Fruit fly (Drosophila melanogaster) whole organism, embryonic: ENCODE results near the gene CG8326.

Experiments
- Ada2b ChIP-seq: fragments of 200-800 bp; sonication (Bioruptor generic); IDR thresholded peaks from 2 replicates; pipeline ENCODE4 v1.3.6; 2022; ENCODE audit warnings: missing biosample characterization, missing genetic modification characterization
- Adf1 ChIP-seq: fragments of 200-800 bp; sonication (Bioruptor generic); IDR thresholded peaks from 2 replicates; pipeline ENCODE4 v1.3.6; 2022; ENCODE audit warnings: missing biosample characterization, missing genetic modification characterization
- BEAF-32 ChIP-seq: fragments of 200-800 bp; sonication (Bioruptor generic); optimal IDR thresholded peaks from 3 replicates; lab custom pipeline; 2017; ENCODE audit warnings: missing biosample characterization, missing genetic modification characterization, mild to moderate bottlenecking, moderate library complexity, missing genetic modification reagents
- CG11696 ChIP-seq: fragments of 200-800 bp; sonication (Bioruptor generic); IDR thresholded peaks from 2 replicates; pipeline ENCODE4 v1.3.6; 2022; ENCODE audit warnings: missing biosample characterization, missing genetic modification characterization
- CG13624 ChIP-seq: fragments of 200-800 bp; sonication (Bioruptor generic); optimal IDR thresholded peaks from 2 replicates; lab custom pipeline; 2016; ENCODE audit warnings: missing biosample characterization, missing genetic modification characterization
- CG14050 ChIP-seq: fragments of 200-800 bp; sonication (Bioruptor generic); IDR thresholded peaks from 3 replicates; pipeline ENCODE4 v1.3.6; 2022; ENCODE audit warnings: missing biosample characterization, missing genetic modification characterization
- CG15073 ChIP-seq: fragments of 200-800 bp; sonication (Bioruptor generic); optimal IDR thresholded peaks from 2 replicates; lab custom pipeline; 2016; ENCODE audit warnings: missing biosample characterization, missing genetic modification characterization
- CG16815 ChIP-seq: fragments of 200-800 bp; sonication (Bioruptor generic); optimal IDR thresholded peaks from 3 replicates; lab custom pipeline; 2017; ENCODE audit warnings: missing biosample characterization, mild to moderate bottlenecking, missing genetic modification characterization
- CG17186 ChIP-seq: fragments of 200-800 bp; sonication (Bioruptor generic); optimal IDR thresholded peaks from 3 replicates; lab custom pipeline; 2017; ENCODE audit warnings: missing biosample characterization, missing genetic modification reagents, missing genetic modification characterization
- CG18476 ChIP-seq: fragments of 200-800 bp; sonication (Bioruptor generic); optimal IDR thresholded peaks from 2 replicates; lab custom pipeline; 2016; ENCODE audit warnings: missing biosample characterization, mild to moderate bottlenecking, missing genetic modification characterization
- CG18599 ChIP-seq: fragments of 200-800 bp; sonication (Bioruptor generic); optimal IDR thresholded peaks from 3 replicates; lab custom pipeline; 2017; ENCODE audit warnings: missing biosample characterization, missing genetic modification characterization, mild to moderate bottlenecking, moderate library complexity, missing genetic modification reagents
- CG30431 ChIP-seq: fragments of 200-800 bp; sonication (Bioruptor generic); optimal IDR thresholded peaks from 2 replicates; lab custom pipeline; 2017; ENCODE audit warnings: missing biosample characterization, missing genetic modification characterization
- CG3726 ChIP-seq: fragments of 200-800 bp; sonication (Bioruptor generic); IDR thresholded peaks from 3 replicates; pipeline ENCODE4, ENCODE4 v1.3.6; 2022; ENCODE audit warnings: missing biosample characterization, missing genetic modification characterization
- CG3995 ChIP-seq: fragments of 200-800 bp; sonication (Bioruptor generic); optimal IDR thresholded peaks from 3 replicates; lab custom pipeline; 2016; ENCODE audit warnings: missing biosample characterization, missing genetic modification characterization
- CG5180 ChIP-seq: fragments of 200-800 bp; sonication (Bioruptor generic); optimal IDR thresholded peaks from 3 replicates; lab custom pipeline; 2017; ENCODE audit warnings: missing biosample characterization, missing genetic modification characterization, mild to moderate bottlenecking, moderate library complexity, missing genetic modification reagents
- CG7839 ChIP-seq: fragments of 200-800 bp; sonication (Bioruptor generic); optimal IDR thresholded peaks from 3 replicates; lab custom pipeline; 2018; ENCODE audit warnings: missing biosample characterization, mild to moderate bottlenecking, missing genetic modification characterization, moderate library complexity
- CG7987 ChIP-seq: fragments of 200-800 bp; sonication (Bioruptor generic); optimal IDR thresholded peaks from 2 replicates; lab custom pipeline; 2018; ENCODE audit warnings: missing biosample characterization, mild to moderate bottlenecking, missing genetic modification characterization, moderate library complexity
- CG8089 ChIP-seq: fragments of 200-800 bp; sonication (Bioruptor generic); optimal IDR thresholded peaks from 3 replicates; lab custom pipeline; 2016; ENCODE audit warnings: missing biosample characterization, missing genetic modification characterization
- CG9437 ChIP-seq: fragments of 200-800 bp; sonication (Bioruptor generic); optimal IDR thresholded peaks from 2 replicates; lab custom pipeline; 2018; ENCODE audit warnings: missing biosample characterization, mild to moderate bottlenecking, missing genetic modification characterization
- CHES-1-like ChIP-seq: fragments of 200-800 bp; sonication (Bioruptor generic); optimal IDR thresholded peaks from 2 replicates; lab custom pipeline; 2016; ENCODE audit warnings: missing biosample characterization, missing genetic modification characterization
- CTCF ChIP-seq: fragments of 200-800 bp; sonication (Bioruptor generic); optimal IDR thresholded peaks from 2 replicates; lab custom pipeline; 2017; ENCODE audit warnings: missing biosample characterization, mild to moderate bottlenecking, missing genetic modification characterization, moderate library complexity
- Dll ChIP-seq: fragments of 200-800 bp; sonication (Bioruptor generic); IDR thresholded peaks from 4 replicates; pipeline ENCODE4 v1.3.6; 2022; ENCODE audit warnings: missing biosample characterization, missing genetic modification characterization; ENCODE audit not compliant: partially characterized antibody
- Elba2 ChIP-seq: fragments of 200-800 bp; sonication (Bioruptor generic); optimal IDR thresholded peaks from 3 replicates; lab custom pipeline; 2016; ENCODE audit warnings: missing biosample characterization, missing genetic modification characterization
- Fer1 ChIP-seq: fragments of 200-800 bp; sonication (Bioruptor generic); optimal IDR thresholded peaks from 2 replicates; lab custom pipeline; 2017; ENCODE audit warnings: missing biosample characterization, mild to moderate bottlenecking, missing genetic modification characterization
- Gug ChIP-seq: fragments of 200-800 bp; sonication (Bioruptor generic); IDR thresholded peaks from 4 replicates; pipeline ENCODE4 v1.3.6; 2022; ENCODE audit warnings: missing biosample characterization, missing genetic modification characterization
- Hey ChIP-seq: fragments of 200-800 bp; sonication (Bioruptor generic); optimal IDR thresholded peaks from 3 replicates; lab custom pipeline; 2018; ENCODE audit warnings: missing biosample characterization, mild to moderate bottlenecking, missing genetic modification characterization
- Hsf ChIP-seq: fragments of 200-800 bp; sonication (Bioruptor generic); optimal IDR thresholded peaks from 3 replicates; lab custom pipeline; 2016; ENCODE audit warnings: missing biosample characterization, missing genetic modification characterization
- Kr ChIP-seq: fragments of 200-800 bp; sonication (Bioruptor generic); optimal IDR thresholded peaks from 2 replicates; lab custom pipeline; 2017; ENCODE audit warnings: missing biosample characterization, mild to moderate bottlenecking, missing genetic modification characterization
- MESR4 ChIP-seq: fragments of 200-800 bp; sonication (Bioruptor generic); optimal IDR thresholded peaks from 2 replicates; lab custom pipeline; 2018; ENCODE audit warnings: missing biosample characterization, mild to moderate bottlenecking, missing genetic modification characterization, moderate library complexity
- NC2α ChIP-seq: fragments of 200-800 bp; sonication (Bioruptor generic); optimal IDR thresholded peaks from 2 replicates; lab custom pipeline; 2016; ENCODE audit warnings: missing biosample characterization, missing genetic modification characterization
- Rfx ChIP-seq: fragments of 200-800 bp; sonication (Bioruptor generic); IDR thresholded peaks from 2 replicates; pipeline ENCODE4 v1.3.6; 2022; ENCODE audit warnings: missing biosample characterization, missing genetic modification characterization
- Scr ChIP-seq: fragments of 200-800 bp; sonication (Bioruptor generic); IDR thresholded peaks from 2 replicates; pipeline ENCODE4 v1.3.6; 2022; ENCODE audit warnings: missing biosample characterization, missing genetic modification characterization; ENCODE audit not compliant: partially characterized antibody
- Ssrp ChIP-seq: fragments of 200-800 bp; sonication (Bioruptor generic); optimal IDR thresholded peaks from 2 replicates; lab custom pipeline; 2018; ENCODE audit warnings: missing biosample characterization, mild to moderate bottlenecking, missing genetic modification characterization, moderate library complexity
- Taf1 ChIP-seq: fragments of 200-800 bp; sonication (Bioruptor generic); IDR thresholded peaks from 2 replicates; pipeline ENCODE4 v1.3.6; 2022; ENCODE audit warnings: missing biosample characterization, missing genetic modification characterization
- Vsx1 ChIP-seq: fragments of 200-800 bp; sonication (Bioruptor generic); optimal IDR thresholded peaks from 2 replicates; lab custom pipeline; 2017; ENCODE audit warnings: missing biosample characterization, mild to moderate bottlenecking, missing genetic modification characterization, missing genetic modification reagents
- YL-1 ChIP-seq: fragments of 200-800 bp; sonication (Bioruptor generic); optimal IDR thresholded peaks from 3 replicates; lab custom pipeline; 2017; ENCODE audit warnings: missing biosample characterization, mild to moderate bottlenecking, missing genetic modification characterization
- ac ChIP-seq: fragments of 200-800 bp; sonication (Bioruptor generic); optimal IDR thresholded peaks from 3 replicates; lab custom pipeline; 2017; ENCODE audit warnings: missing biosample characterization, mild to moderate bottlenecking, missing genetic modification characterization
- cad ChIP-seq: fragments of >200 bp; optimal IDR thresholded peaks from 2 replicates; lab custom pipeline; 2017; ENCODE audit warnings: missing biosample characterization, missing genetic modification characterization
- caup ChIP-seq: fragments of 200-800 bp; sonication (Bioruptor generic); optimal IDR thresholded peaks from 3 replicates; lab custom pipeline; 2017; ENCODE audit warnings: missing biosample characterization, mild to moderate bottlenecking, missing genetic modification characterization, moderate library complexity; ENCODE audit not compliant: severe bottlenecking
- chif ChIP-seq, 2 experiments: fragments of 200-800 bp; sonication (Bioruptor generic); optimal IDR thresholded peaks; 3 replicates each; lab custom pipeline; 2016; ENCODE audit warnings: missing biosample characterization in 2 of 2, missing genetic modification characterization in 2 of 2
- da ChIP-seq: fragments of 200-800 bp; sonication (Bioruptor generic); optimal IDR thresholded peaks from 2 replicates; lab custom pipeline; 2016; ENCODE audit warnings: missing biosample characterization, missing genetic modification characterization
- gsb ChIP-seq: fragments of 200-800 bp; sonication (Bioruptor generic); IDR thresholded peaks from 2 replicates; pipeline ENCODE4 v1.3.6; 2022; ENCODE audit warnings: missing biosample characterization, missing genetic modification characterization
- jing ChIP-seq: fragments of 200-800 bp; sonication (Bioruptor generic); optimal IDR thresholded peaks from 2 replicates; lab custom pipeline; 2018; ENCODE audit warnings: missing biosample characterization, mild to moderate bottlenecking, missing genetic modification characterization
- luna ChIP-seq: fragments of 200-800 bp; sonication (Bioruptor generic); optimal IDR thresholded peaks from 2 replicates; lab custom pipeline; 2016; ENCODE audit warnings: missing biosample characterization, missing genetic modification characterization
- nom ChIP-seq: fragments of 200-800 bp; sonication (Bioruptor generic); optimal IDR thresholded peaks from 2 replicates; lab custom pipeline; 2017; ENCODE audit warnings: missing biosample characterization, missing genetic modification characterization, mild to moderate bottlenecking, moderate library complexity, missing genetic modification reagents
- psq ChIP-seq: fragments of 200-800 bp; sonication (Bioruptor generic); optimal IDR thresholded peaks from 2 replicates; lab custom pipeline; 2017; ENCODE audit warnings: missing biosample characterization, missing genetic modification characterization
- sc ChIP-seq, 3 experiments: fragments of >200 bp in 2 of 3; fragments of 200-800 bp in 1 of 3; sonication (Bioruptor generic) in 1 of 3; optimal IDR thresholded peaks; 2 replicates in 2 of 3; 3 replicates in 1 of 3; lab custom pipeline; 2017; ENCODE audit warnings: mild to moderate bottlenecking in 1 of 3, missing biosample characterization in 1 of 3, missing genetic modification characterization in 1 of 3, missing genetic modification reagents in 1 of 3
- tin ChIP-seq: fragments of 200-800 bp; sonication (Bioruptor generic); optimal IDR thresholded peaks from 3 replicates; lab custom pipeline; 2016; ENCODE audit warnings: missing biosample characterization, missing genetic modification characterization
- tna ChIP-seq: fragments of 200-800 bp; sonication (Bioruptor generic); IDR thresholded peaks from 2 replicates; pipeline ENCODE4 v1.3.6; 2022; ENCODE audit warnings: missing biosample characterization, missing genetic modification characterization; ENCODE audit not compliant: partially characterized antibody
- twi ChIP-seq: fragments of 200-800 bp; optimal IDR thresholded peaks from 2 replicates; lab custom pipeline; 2019; ENCODE audit warnings: missing biosample characterization, mild to moderate bottlenecking, missing genetic modification characterization, moderate library complexity
- vvl ChIP-seq: fragments of 200-800 bp; sonication (Bioruptor generic); IDR thresholded peaks from 2 replicates; pipeline ENCODE4 v1.3.6; 2022; ENCODE audit warnings: missing biosample characterization, missing genetic modification characterization

The CG8326 gene

dm6 chrX:17651998-17652738, 22.9 kb upstream of the CG8326 start, which contains the start of gene RhoGAPp190 (continued):
- no peak for TF ChIP-seq CG14050 (GFP tag; lab: Robert Waterston, UW)
- no peak for TF ChIP-seq Adf1 (GFP tag; lab: Robert Waterston, UW)
- no peak for TF ChIP-seq Elba2 (GFP tag; lab: Kevin White, UChicago)
- no peak for TF ChIP-seq CHES-1-like (GFP tag; lab: Kevin White, UChicago)
- peak; percentile 74 for TF ChIP-seq CG13624 (GFP tag; lab: Kevin White, UChicago)
- peak; percentile 23 for TF ChIP-seq YL-1
- TF ChIP-seq cad (GFP tag; lab: Kevin White, UChicago): no peak
- TF ChIP-seq Scr: peak; percentile 82
- peak; percentile 82 for TF ChIP-seq BEAF-32 (GFP tag; lab: Kevin White, UChicago)
- TF ChIP-seq CG18476: no peak
- no peak for TF ChIP-seq CG15073 (GFP tag; lab: Kevin White, UChicago)
- no peak for TF ChIP-seq Gug (GFP tag; lab: Robert Waterston, UW)
- TF ChIP-seq CG3726 (GFP tag; lab: Robert Waterston, UW): no peak
- no peak for TF ChIP-seq sc (optimal IDR thresholded peaks at IDR 0.05; lab: Kevin White, UChicago)
- no peak for TF ChIP-seq sc (GFP tag; optimal IDR thresholded peaks at IDR 0.05; lab: Kevin White, UChicago)
- TF ChIP-seq Fer1: no peak
- no peak for TF ChIP-seq CG18599
- no peak for TF ChIP-seq CG8089
- 0 out of 2 replicates have a peak, but pooled peaks have one; percentile 10 for TF ChIP-seq Rfx (GFP tag; lab: Robert Waterston, UW)
- no peak for TF ChIP-seq Ada2b (GFP tag; lab: Robert Waterston, UW)
- TF ChIP-seq CG7839 (tag; lab: Kevin White, UChicago): no peak
- TF ChIP-seq CG17186 (GFP tag; lab: Kevin White, UChicago): peak; percentile 41
- TF ChIP-seq Vsx1 (GFP tag; lab: Kevin White, UChicago): no peak
- no peak for TF ChIP-seq Ssrp
- TF ChIP-seq gsb: no peak
- no peak for TF ChIP-seq Taf1 (GFP tag; lab: Robert Waterston, UW)
- no peak for TF ChIP-seq ac (GFP tag; lab: Kevin White, UChicago)
- TF ChIP-seq tna: peak; percentile 96
- TF ChIP-seq luna (GFP tag; lab: Kevin White, UChicago): no peak
- TF ChIP-seq caup (GFP tag; lab: Kevin White, UChicago): no peak
- TF ChIP-seq psq (GFP tag; lab: Kevin White, UChicago): no peak
- TF ChIP-seq Hey (tag; lab: Kevin White, UChicago): no peak
- TF ChIP-seq CG9437 (GFP tag; lab: Kevin White, UChicago): no peak
- TF ChIP-seq Hsf: no peak
- no peak for TF ChIP-seq da (GFP tag; lab: Kevin White, UChicago)
- TF ChIP-seq Kr: no peak
- no peak for TF ChIP-seq CG11696
- TF ChIP-seq Dll (GFP tag; lab: Robert Waterston, UW): peak; percentile 87
- TF ChIP-seq vvl: no peak; the same call in 1 of the 2 replicates

dm6 chrX:17651216-17651997, 22.1 kb upstream of the CG8326 start:
- TF ChIP-seq CTCF: no peak
- TF ChIP-seq CG16815 (GFP tag; lab: Kevin White, UChicago): no peak
- TF ChIP-seq jing (GFP tag; lab: Kevin White, UChicago): no peak
- no peak for TF ChIP-seq CG30431 (GFP tag; lab: Kevin White, UChicago)
- TF ChIP-seq nom (GFP tag; lab: Kevin White, UChicago): peak; percentile 38
- TF ChIP-seq CG5180: no peak
- no peak for TF ChIP-seq tin (GFP tag; lab: Kevin White, UChicago)
- no peak for TF ChIP-seq MESR4 (GFP tag; lab: Kevin White, UChicago)
- TF ChIP-seq chif (GFP tag; optimal IDR thresholded peaks at IDR 0.05; lab: Kevin White, UChicago): no peak
- TF ChIP-seq CG3995 (GFP tag; lab: Kevin White, UChicago): no peak
- TF ChIP-seq NC2α (GFP tag; lab: Kevin White, UChicago): no peak
- TF ChIP-seq CG7987: no peak
- TF ChIP-seq twi (tag; lab: Kevin White, UChicago): peak; percentile 42
